Worm (Caenorhabditis elegans) whole organism, mixed stage, embryonic: Measurements from ENCODE around the gene srh-69.

Experiments used
- M03D4.4 ChIP-seq: sonication (generic microtip); optimal IDR thresholded peaks from 2 replicates; lab custom pipeline; 2017; ENCODE audit warnings: mild to moderate bottlenecking, missing genetic modification characterization, missing compliant biosample characterization
- bed-3 ChIP-seq: fragments of 200-800 bp; sonication (Bioruptor generic); optimal IDR thresholded peaks from 3 replicates; lab custom pipeline; 2018; ENCODE audit warnings: mild to moderate bottlenecking, missing genetic modification characterization, moderate library complexity, missing compliant biosample characterization
- blmp-1 ChIP-seq: fragments of 150-350 bp; optimal IDR thresholded peaks from 2 replicates; lab custom pipeline; 2014; ENCODE audit warnings: missing biosample characterization, missing genetic modification characterization
- ceh-39 ChIP-seq: fragments of 150-350 bp; optimal IDR thresholded peaks from 2 replicates; lab custom pipeline; 2014; ENCODE audit warnings: missing biosample characterization, missing genetic modification characterization
- ceh-43 ChIP-seq: fragments of 200-800 bp; sonication (Bioruptor generic); optimal IDR thresholded peaks from 2 replicates; lab custom pipeline; 2018; ENCODE audit warnings: mild to moderate bottlenecking, missing genetic modification characterization, moderate library complexity, missing compliant biosample characterization
- ceh-83 ChIP-seq: fragments of 200-800 bp; sonication (Bioruptor generic); optimal IDR thresholded peaks from 2 replicates; lab custom pipeline; 2018; ENCODE audit warnings: mild to moderate bottlenecking, missing genetic modification characterization, missing compliant biosample characterization
- ces-1 ChIP-seq: fragments of 150-350 bp; optimal IDR thresholded peaks from 2 replicates; lab custom pipeline; 2014; ENCODE audit warnings: missing biosample characterization, missing genetic modification reagents, missing genetic modification characterization
- cnd-1 ChIP-seq: fragments of 200-800 bp; sonication (Bioruptor generic); optimal IDR thresholded peaks from 2 replicates; lab custom pipeline; 2018; ENCODE audit warnings: mild to moderate bottlenecking, missing genetic modification characterization, missing compliant biosample characterization
- drap-1 ChIP-seq: fragments of 200-800 bp; sonication (Bioruptor generic); optimal IDR thresholded peaks from 3 replicates; lab custom pipeline; 2018; ENCODE audit warnings: mild to moderate bottlenecking, missing genetic modification characterization, missing compliant biosample characterization
- elt-1 ChIP-seq: sonication (generic microtip); optimal IDR thresholded peaks from 2 replicates; lab custom pipeline; 2017; ENCODE audit warnings: missing genetic modification characterization, mild to moderate bottlenecking, missing compliant biosample characterization, antibody characterized with exemption, moderate library complexity, borderline replicate concordance; ENCODE audit not compliant: insufficient read depth
- elt-3 ChIP-seq: fragments of 150-350 bp; optimal IDR thresholded peaks from 2 replicates; lab custom pipeline; 2014; ENCODE audit warnings: missing biosample characterization, missing genetic modification characterization
- flh-1 ChIP-seq: fragments of 200-800 bp; sonication (Bioruptor generic); optimal IDR thresholded peaks from 2 replicates; lab custom pipeline; 2018; ENCODE audit warnings: mild to moderate bottlenecking, missing genetic modification characterization, moderate library complexity, missing compliant biosample characterization
- ham-2 ChIP-seq: fragments of 200-800 bp; sonication (Bioruptor generic); optimal IDR thresholded peaks from 2 replicates; lab custom pipeline; 2018; ENCODE audit warnings: mild to moderate bottlenecking, missing genetic modification characterization, missing compliant biosample characterization
- hlh-1 ChIP-seq: fragments of 150-350 bp; optimal IDR thresholded peaks from 2 replicates; lab custom pipeline; 2014; ENCODE audit warnings: missing biosample characterization, missing genetic modification reagents, missing genetic modification characterization
- lin-13 ChIP-seq: fragments of 150-350 bp; optimal IDR thresholded peaks from 2 replicates; lab custom pipeline; 2014; ENCODE audit warnings: missing biosample characterization, missing genetic modification characterization
- lin-32 ChIP-seq: fragments of 200-800 bp; sonication (Bioruptor generic); optimal IDR thresholded peaks from 2 replicates; lab custom pipeline; 2018; ENCODE audit warnings: mild to moderate bottlenecking, missing genetic modification characterization, missing compliant biosample characterization
- lsy-2 ChIP-seq: fragments of 150-350 bp; optimal IDR thresholded peaks from 2 replicates; lab custom pipeline; 2014; ENCODE audit warnings: missing biosample characterization, missing genetic modification characterization
- mab-5 ChIP-seq: fragments of 150-350 bp; optimal IDR thresholded peaks from 2 replicates; lab custom pipeline; 2014; ENCODE audit warnings: missing biosample characterization, missing genetic modification characterization
- mep-1 ChIP-seq: fragments of 150-350 bp; optimal IDR thresholded peaks from 2 replicates; lab custom pipeline; 2017; ENCODE audit warnings: missing biosample characterization, missing genetic modification reagents, missing genetic modification characterization, inconsistent platforms
- mls-2 ChIP-seq: sonication (generic microtip); optimal IDR thresholded peaks from 2 replicates; lab custom pipeline; 2016; ENCODE audit warnings: mild to moderate bottlenecking, missing genetic modification characterization, moderate library complexity, missing compliant biosample characterization
- nhr-12 ChIP-seq: fragments of 150-350 bp; optimal IDR thresholded peaks from 2 replicates; lab custom pipeline; 2014; ENCODE audit warnings: missing biosample characterization, missing genetic modification characterization
- nhr-2 ChIP-seq: fragments of 150-350 bp; optimal IDR thresholded peaks from 2 replicates; lab custom pipeline; 2014; ENCODE audit warnings: missing biosample characterization, missing genetic modification characterization
- nhr-237 ChIP-seq: fragments of 150-350 bp; optimal IDR thresholded peaks from 2 replicates; lab custom pipeline; 2014; ENCODE audit warnings: missing biosample characterization, missing genetic modification characterization
- nhr-28 ChIP-seq: fragments of 150-350 bp; optimal IDR thresholded peaks from 2 replicates; lab custom pipeline; 2014; ENCODE audit warnings: missing biosample characterization, missing genetic modification characterization
- nhr-76 ChIP-seq: sonication (generic microtip); optimal IDR thresholded peaks from 2 replicates; lab custom pipeline; 2017; ENCODE audit warnings: missing biosample characterization, missing genetic modification characterization
- pha-4 ChIP-seq: fragments of 150-350 bp; optimal IDR thresholded peaks from 2 replicates; lab custom pipeline; 2018; ENCODE audit warnings: missing biosample characterization, missing genetic modification reagents, missing genetic modification characterization
- sem-2 ChIP-seq: fragments of 200-800 bp; sonication (Bioruptor generic); optimal IDR thresholded peaks from 2 replicates; lab custom pipeline; 2018; ENCODE audit warnings: mild to moderate bottlenecking, missing genetic modification characterization, missing compliant biosample characterization
- snpc-4 ChIP-seq: fragments of 150-350 bp; optimal IDR thresholded peaks from 2 replicates; lab custom pipeline; 2014; ENCODE audit warnings: missing biosample characterization, missing genetic modification characterization
- sptf-1 ChIP-seq: sonication (generic microtip); optimal IDR thresholded peaks from 2 replicates; lab custom pipeline; 2017; ENCODE audit warnings: mild to moderate bottlenecking, missing genetic modification characterization, moderate library complexity, missing compliant biosample characterization
- tbx-8 ChIP-seq: fragments of 200-800 bp; sonication (Bioruptor generic); optimal IDR thresholded peaks from 2 replicates; lab custom pipeline; 2018; ENCODE audit warnings: mild to moderate bottlenecking, missing genetic modification characterization, moderate library complexity, missing compliant biosample characterization
- unc-120 ChIP-seq: sonication (generic microtip); optimal IDR thresholded peaks from 2 replicates; lab custom pipeline; 2017; ENCODE audit warnings: missing genetic modification characterization, missing compliant biosample characterization; ENCODE audit not compliant: poor library complexity, severe bottlenecking
- unc-39 ChIP-seq: fragments of 150-350 bp; optimal IDR thresholded peaks from 2 replicates; lab custom pipeline; 2014; ENCODE audit warnings: missing biosample characterization, missing genetic modification characterization
- unc-62 ChIP-seq: fragments of 150-350 bp; optimal IDR thresholded peaks from 2 replicates; lab custom pipeline; 2014; ENCODE audit warnings: missing biosample characterization, missing genetic modification reagents, missing genetic modification characterization
- zip-8 ChIP-seq: fragments of 150-350 bp; optimal IDR thresholded peaks from 2 replicates; lab custom pipeline; 2014; ENCODE audit warnings: missing biosample characterization, missing genetic modification characterization
- ztf-11 ChIP-seq: fragments of 150-350 bp; optimal IDR thresholded peaks from 2 replicates; lab custom pipeline; 2014; ENCODE audit warnings: missing biosample characterization, missing genetic modification characterization

srh-69 gene

DNA sequence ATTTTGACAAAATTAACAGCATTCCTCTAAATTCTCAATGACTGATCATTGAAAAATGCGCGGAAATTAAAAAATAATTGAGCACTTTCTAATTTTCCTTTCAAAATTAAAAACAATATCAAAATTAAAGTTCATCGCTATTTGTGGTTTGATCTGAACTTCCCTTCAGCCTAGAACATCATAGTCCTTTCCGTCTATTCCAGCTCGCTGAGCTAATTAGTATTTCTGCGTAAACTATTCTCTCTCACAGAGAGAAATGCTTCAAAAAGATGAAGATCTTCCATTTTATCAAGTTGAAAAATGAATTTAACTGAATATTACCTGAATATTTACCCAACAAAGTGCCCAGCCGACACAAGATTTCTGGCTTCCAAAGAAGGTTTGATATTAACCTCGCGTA, 7.5 kb downstream of the srh-69 start, which contains the start of gene srh-68:
srh-68 (plus strand) TSS at position 301 of the 400 bp plus-strand sequence.
- TF ChIP-seq lin-32 (no peak), nhr-2 (tag; lab: Kevin White, UChicago) (no peak), nhr-12 (no peak), mls-2 (tag; lab: Kevin White, UChicago) (no peak), unc-39 (no peak), zip-8 (tag; lab: Kevin White, UChicago) (no peak), M03D4.4 (no peak), nhr-76 (no peak)

DNA sequence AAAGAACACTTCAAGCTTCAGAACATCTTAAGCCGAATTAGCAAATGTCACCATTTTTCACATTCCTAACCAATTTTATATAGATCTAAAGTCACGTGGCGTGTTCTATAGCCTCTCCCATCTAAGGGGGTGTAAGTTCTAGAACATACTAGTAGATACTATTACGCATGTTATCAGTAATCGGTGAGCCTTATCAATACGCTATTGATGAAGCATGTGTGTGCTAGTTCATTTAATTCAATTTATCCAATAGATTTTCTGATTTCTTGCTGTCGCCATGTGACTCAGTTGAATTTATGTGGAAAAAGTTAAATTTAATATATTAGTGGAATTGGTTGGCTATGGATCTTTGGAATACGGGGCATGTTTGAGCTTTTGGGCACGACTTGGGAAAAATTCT, 8.0 kb downstream of the srh-69 start:
- TF ChIP-seq hlh-1 (tag; lab: Kevin White, UChicago) (no peak), flh-1 (GFP tag; lab: Kevin White, UChicago) (no peak), ces-1 (GFP tag; lab: Kevin White, UChicago) (no peak), nhr-76 (no peak), bed-3 (GFP tag; lab: Kevin White, UChicago) (no peak)

DNA sequence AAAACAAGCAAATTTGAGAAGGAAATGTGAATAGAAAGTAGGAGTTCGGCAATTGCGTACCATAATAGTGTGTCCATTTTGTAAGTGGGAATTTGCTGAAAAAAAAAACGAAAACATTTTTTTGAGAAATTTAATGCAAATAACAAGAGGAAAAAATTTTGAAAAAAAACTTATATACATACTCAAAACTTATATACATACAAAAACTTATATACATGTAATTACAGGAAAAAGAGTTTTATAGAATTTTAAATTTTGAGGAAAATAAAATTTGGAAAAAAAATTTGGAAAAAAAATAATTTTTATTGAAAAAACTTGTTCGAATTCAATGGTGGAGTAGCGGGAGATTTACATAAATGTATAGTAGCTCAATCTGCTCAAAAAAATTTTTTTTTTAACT, 11.7 kb downstream of the srh-69 start, which contains the start of gene ador-1:
ador-1 (minus strand) TSS at position 101 of the 400 bp plus-strand sequence.
- TF ChIP-seq hlh-1 (tag; lab: Kevin White, UChicago) (no peak), cnd-1 (tag; lab: Kevin White, UChicago) (no peak), drap-1 (no peak), ceh-39 (no peak), unc-62 (GFP tag; lab: Kevin White, UChicago) (no peak), ces-1 (GFP tag; lab: Kevin White, UChicago) (no peak), lin-13 (tag; lab: Kevin White, UChicago) (no peak)
- TF ChIP-seq, all 35 proteins: peak for 0

DNA sequence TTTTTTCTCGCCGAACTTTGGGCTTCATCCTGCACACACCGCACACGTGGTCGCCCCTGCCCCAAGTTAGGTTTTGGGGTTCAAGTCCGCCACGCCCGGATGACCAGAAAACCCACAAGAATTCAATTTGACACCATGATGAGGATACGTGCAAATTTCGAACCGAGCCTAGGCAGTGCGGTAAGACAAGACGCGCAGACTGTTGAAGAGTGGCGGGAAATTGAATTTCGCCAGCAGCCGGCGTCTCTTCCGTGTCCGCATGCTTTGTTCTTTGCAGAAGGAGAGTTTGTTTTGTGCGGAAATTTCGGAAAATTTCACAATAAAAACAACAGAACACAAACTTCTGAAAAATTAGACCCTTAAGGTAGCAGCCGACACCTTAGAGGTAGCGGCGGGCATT, 14.6 kb downstream of the srh-69 start:
- TF ChIP-seq ces-1 (GFP tag; lab: Kevin White, UChicago), result peak; percentile 91
- TF ChIP-seq cnd-1 (tag; lab: Kevin White, UChicago), result no peak
- TF ChIP-seq, all 35 proteins: peak for 1

DNA sequence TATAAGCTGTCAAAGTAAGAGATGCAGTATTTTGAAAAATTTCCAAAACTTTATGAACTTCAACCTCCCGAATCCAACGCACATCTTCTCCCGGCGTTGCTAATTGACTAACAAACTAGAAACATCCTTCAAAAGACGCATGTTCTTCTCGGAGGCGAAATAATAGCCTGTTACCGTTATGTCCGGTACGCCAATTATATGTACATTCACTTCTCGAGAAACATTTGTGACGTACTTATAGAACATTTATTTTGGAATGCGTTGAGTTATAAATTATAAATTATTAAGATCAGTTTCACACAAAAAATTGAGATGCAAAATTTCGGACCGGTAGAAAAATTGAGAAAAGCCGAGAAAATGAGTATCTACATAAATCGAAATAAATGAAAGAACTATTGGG, 17.5 kb downstream of the srh-69 start, which contains the start of gene T21B4.3:
T21B4.3 (minus strand) TSS at position 101 of the 400 bp plus-strand sequence.
- no peak for TF ChIP-seq ceh-43
- TF ChIP-seq drap-1, result no peak
- no peak for TF ChIP-seq cnd-1 (tag; lab: Kevin White, UChicago)
- TF ChIP-seq elt-3 (tag; lab: Kevin White, UChicago), result no peak
- TF ChIP-seq nhr-237, result no peak
- TF ChIP-seq mab-5 (tag; lab: Kevin White, UChicago), result no peak
- no peak for TF ChIP-seq ham-2 (GFP tag; lab: Kevin White, UChicago)
- no peak for TF ChIP-seq unc-39

DNA sequence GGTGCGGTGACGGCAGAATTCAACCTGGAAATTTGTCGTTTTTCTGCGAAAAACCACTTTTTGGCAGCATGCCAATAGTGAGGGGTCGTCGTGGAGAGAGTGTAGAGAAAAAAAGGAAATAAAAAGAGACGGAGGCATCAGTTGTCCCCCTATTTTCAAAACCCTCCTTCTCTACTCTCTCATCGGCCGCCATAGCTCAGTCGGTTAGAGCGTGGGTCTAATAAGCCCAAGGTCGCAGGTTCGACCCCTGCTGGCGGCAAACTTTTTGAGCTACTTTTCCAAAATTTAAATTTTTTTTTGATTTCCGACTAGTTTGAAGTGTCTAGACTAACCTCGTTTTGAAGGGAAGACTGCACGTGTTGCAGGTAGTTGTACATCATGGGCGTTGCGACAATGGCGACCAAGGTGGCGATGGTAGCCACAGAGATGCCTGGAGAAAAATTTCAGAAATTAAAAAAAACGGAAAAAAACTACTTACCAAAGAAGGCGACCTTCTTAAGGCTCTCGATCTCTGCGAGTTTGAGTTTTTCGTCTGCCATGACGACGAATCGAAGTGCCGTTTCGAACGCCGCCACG, 19.9 kb downstream of the srh-69 start, which contains the start of gene col-85:
col-85 (minus strand) TSS at position 540 of the 576 bp plus-strand sequence.
- TF ChIP-seq nhr-237 (peak; percentile 45), mls-2 (tag; lab: Kevin White, UChicago) (peak; percentile 98), lin-32 (peak; percentile 91), snpc-4 (tag; lab: Kevin White, UChicago) (no peak), lsy-2 (peak; percentile 48), elt-3 (tag; lab: Kevin White, UChicago) (peak; percentile 4), zip-8 (tag; lab: Kevin White, UChicago) (no peak), sem-2 (peak; percentile 86), nhr-12 (peak; percentile 38), mab-5 (tag; lab: Kevin White, UChicago) (peak; percentile 49), unc-62 (GFP tag; lab: Kevin White, UChicago) (peak; percentile 23), mep-1 (peak; percentile 58), ham-2 (GFP tag; lab: Kevin White, UChicago) (peak; percentile 94), elt-1 (tag; lab: Kevin White, UChicago) (peak; percentile 10), sptf-1 (peak; percentile 97), pha-4 (peak; percentile 18), ztf-11 (tag; lab: Kevin White, UChicago) (peak; percentile 40), tbx-8 (GFP tag; lab: Kevin White, UChicago) (peak; percentile 91), nhr-2 (tag; lab: Kevin White, UChicago) (no peak), ces-1 (GFP tag; lab: Kevin White, UChicago) (peak; percentile 47), bed-3 (GFP tag; lab: Kevin White, UChicago) (peak; percentile 94), blmp-1 (no peak), flh-1 (GFP tag; lab: Kevin White, UChicago) (peak; percentile 92), unc-120 (tag; lab: Kevin White, UChicago) (peak; percentile 94), nhr-28 (tag; lab: Kevin White, UChicago) (peak; percentile 72), nhr-76 (no peak), M03D4.4 (peak; percentile 95), unc-39 (peak; percentile 50), ceh-43 (peak; percentile 94), cnd-1 (tag; lab: Kevin White, UChicago) (peak; percentile 89), hlh-1 (tag; lab: Kevin White, UChicago) (no peak), lin-13 (tag; lab: Kevin White, UChicago) (peak; percentile 15), ceh-39 (peak; percentile 1), drap-1 (peak; percentile 94), ceh-83 (GFP tag; lab: Kevin White, UChicago) (peak; percentile 96)
